Worm (Caenorhabditis elegans) whole organism, L2 larva: ENCODE results near the gene Y53C12A.6.

Source experiments
- ZK546.5 ChIP-seq: sonication (generic microtip); optimal IDR thresholded peaks from 2 replicates; lab custom pipeline; 2017; ENCODE audit warnings: missing biosample characterization, missing genetic modification characterization
- blmp-1 ChIP-seq: sonication (generic microtip); optimal IDR thresholded peaks from 2 replicates; lab custom pipeline; 2017; ENCODE audit warnings: missing genetic modification characterization, mild to moderate bottlenecking, missing compliant biosample characterization, antibody characterized with exemption, moderate library complexity; ENCODE audit not compliant: insufficient read depth
- lsy-2 ChIP-seq, 2 experiments: fragments of 150-350 bp in 1 of 2; sonication (generic microtip) in 1 of 2; optimal IDR thresholded peaks; 2 replicates each; lab custom pipeline; 2014 to 2017; ENCODE audit warnings: missing biosample characterization in 2 of 2, missing genetic modification characterization in 2 of 2
- mbf-1 ChIP-seq: sonication (generic microtip); optimal IDR thresholded peaks from 2 replicates; lab custom pipeline; 2017; ENCODE audit warnings: missing biosample characterization, missing genetic modification characterization
- nhr-11 ChIP-seq: fragments of 150-350 bp; optimal IDR thresholded peaks from 2 replicates; lab custom pipeline; 2014; ENCODE audit warnings: missing biosample characterization, missing genetic modification characterization
- nhr-237 ChIP-seq: fragments of 150-350 bp; optimal IDR thresholded peaks from 2 replicates; lab custom pipeline; 2014; ENCODE audit warnings: missing biosample characterization, missing genetic modification characterization
- skn-1 ChIP-seq: sonication (generic microtip); optimal IDR thresholded peaks from 2 replicates; lab custom pipeline; 2017; ENCODE audit warnings: missing biosample characterization, missing genetic modification characterization
- snpc-4 ChIP-seq: fragments of 150-350 bp; optimal IDR thresholded peaks from 2 replicates; lab custom pipeline; 2014; ENCODE audit warnings: missing biosample characterization, missing genetic modification characterization
- ztf-11 ChIP-seq: sonication (generic microtip); optimal IDR thresholded peaks from 2 replicates; lab custom pipeline; 2017; ENCODE audit warnings: missing biosample characterization, missing genetic modification characterization
- ztf-4 ChIP-seq: fragments of 150-350 bp; optimal IDR thresholded peaks from 2 replicates; lab custom pipeline; 2014; ENCODE audit warnings: missing biosample characterization, missing genetic modification characterization

DNA sequence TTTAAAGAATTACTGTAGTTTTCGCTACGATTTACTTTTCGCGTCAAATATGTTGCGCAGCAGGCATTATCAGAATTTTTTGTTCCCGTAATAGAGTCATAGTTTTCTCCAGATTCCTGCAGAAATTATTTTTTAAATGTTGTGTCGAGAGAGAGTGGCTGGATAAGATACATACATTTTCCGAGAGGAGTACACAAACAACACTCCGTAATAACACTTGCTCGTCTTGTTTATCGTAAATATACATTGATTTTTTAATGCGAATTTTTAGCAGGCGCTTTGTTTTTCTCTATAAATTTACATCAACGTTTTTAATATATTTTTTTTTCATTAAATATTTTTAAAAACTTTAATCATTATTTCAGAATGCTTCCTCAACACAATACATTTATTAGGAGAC is 48.8 kb downstream of the Y53C12A.6 start, which contains the start of gene taf-8:
- TF ChIP-seq blmp-1 (tag; lab: Kevin White, UChicago) = no peak
- no peak for TF ChIP-seq ztf-4 (tag; lab: Kevin White, UChicago)
- no peak for TF ChIP-seq nhr-11 (tag; lab: Kevin White, UChicago)
- TF ChIP-seq snpc-4 (tag; lab: Kevin White, UChicago) = no peak
- TF ChIP-seq ztf-11 = no peak
- TF ChIP-seq mbf-1 = no peak
- TF ChIP-seq nhr-237 (tag; lab: Kevin White, UChicago) = no peak
- no peak for TF ChIP-seq ZK546.5 (tag; lab: Kevin White, UChicago)
- TF ChIP-seq lsy-2 (tag; optimal IDR thresholded peaks at IDR 0.05; lab: Kevin White, UChicago) = peak; percentile 5 to 85
- no peak for TF ChIP-seq skn-1 (tag; lab: Kevin White, UChicago)
